Worm (Caenorhabditis elegans): ENCODE data around the gene alh-8.
A peak's percentile ranks its signal among the peaks of the same experiment; 100 is the strongest.

alh-8 gene

ce11 chrII:11747889-11748288, 19.0 kb downstream of the alh-8 start:
- no peak for TF ChIP-seq nhr-23 (tag; optimal IDR thresholded peaks at IDR 0.05)
- TF ChIP-seq lin-13 (GFP tag; optimal IDR thresholded peaks at IDR 0.05), result peak; percentile 8
- TF ChIP-seq unc-62 (GFP tag; optimal IDR thresholded peaks at IDR 0.05), result no peak
- TF ChIP-seq dmd-4 (tag; optimal IDR thresholded peaks at IDR 0.05), result no peak
- TF ChIP-seq mdl-1 (tag; optimal IDR thresholded peaks at IDR 0.05), result no peak
- TF ChIP-seq Y55F3AM.14 (GFP tag; optimal IDR thresholded peaks at IDR 0.05), result no peak
- TF ChIP-seq nhr-25 (tag; optimal IDR thresholded peaks at IDR 0.05), result no peak
- TF ChIP-seq sem-4 (tag; optimal IDR thresholded peaks at IDR 0.05), result no peak
- TF ChIP-seq unc-39 (tag; optimal IDR thresholded peaks at IDR 0.05), result no peak
- no peak for TF ChIP-seq elt-3 (tag; optimal IDR thresholded peaks at IDR 0.05)
- no peak for TF ChIP-seq ama-1 (optimal IDR thresholded peaks at IDR 0.05)
- no peak for TF ChIP-seq ztf-1 (GFP tag; conservative IDR thresholded peaks at IDR 0.05)
- no peak for TF ChIP-seq ceh-16 (tag; optimal IDR thresholded peaks at IDR 0.05)
- no peak for TF ChIP-seq R02D3.7 (tag; optimal IDR thresholded peaks at IDR 0.05)
- peak; percentile 29 to 92 for TF ChIP-seq lsy-2 (tag; optimal IDR thresholded peaks at IDR 0.05)
- TF ChIP-seq peb-1 (tag; optimal IDR thresholded peaks at IDR 0.05), result no peak
- peak; percentile 33 for TF ChIP-seq unc-55 (GFP tag; optimal IDR thresholded peaks at IDR 0.05)
- no peak for TF ChIP-seq aly-2 (tag; optimal IDR thresholded peaks at IDR 0.05)
- no peak for TF ChIP-seq nhr-21 (tag; optimal IDR thresholded peaks at IDR 0.05)
- TF ChIP-seq mab-5 (tag; optimal IDR thresholded peaks at IDR 0.05), result no peak
- no peak for TF ChIP-seq alr-1 (tag; optimal IDR thresholded peaks at IDR 0.05)
- no peak for TF ChIP-seq snpc-4 (tag; optimal IDR thresholded peaks at IDR 0.05)

DNA sequence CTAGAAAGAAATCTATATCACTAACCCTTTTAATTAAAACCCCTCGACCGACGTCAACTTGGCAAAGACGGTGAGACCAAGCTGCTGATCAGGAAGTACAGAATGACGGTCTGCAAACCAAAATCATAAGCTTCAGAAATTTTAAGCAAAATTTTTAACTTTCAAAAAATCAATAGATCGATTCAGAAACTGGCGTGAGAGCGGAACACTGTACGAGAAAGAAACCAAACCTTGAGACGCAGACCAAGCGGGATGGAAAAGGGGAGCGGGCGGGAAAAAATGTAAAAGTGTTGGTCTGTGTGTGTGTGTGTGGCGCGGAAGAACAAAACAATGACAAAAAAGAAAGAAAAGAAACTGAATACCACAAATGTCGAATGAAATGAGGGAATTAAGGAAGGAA, 19.6 kb downstream of the alh-8 start, which contains the start of the genes F44E5.17 and gpb-1:
Gene F44E5.17, minus strand, starts transcription at position 101 of the 400 bp plus-strand sequence.
Gene gpb-1, minus strand, starts transcription at position 118 of the 400 bp plus-strand sequence.
- TF ChIP-seq elt-3 (tag; optimal IDR thresholded peaks at IDR 0.05) (no peak), lsy-2 (tag; optimal IDR thresholded peaks at IDR 0.05) (no peak)

ce11 chrII:11749490-11750172, 20.8 kb downstream of the alh-8 start:
- TF ChIP-seq ztf-1 (GFP tag; conservative IDR thresholded peaks at IDR 0.05) (no peak), lin-13 (GFP tag; optimal IDR thresholded peaks at IDR 0.05) (peak; percentile 37), C34F6.9 (tag; optimal IDR thresholded peaks at IDR 0.05) (peak; percentile 68), sem-4 (tag; optimal IDR thresholded peaks at IDR 0.05) (peak; percentile 4), zag-1 (tag; optimal IDR thresholded peaks at IDR 0.05) (peak; percentile 81), blmp-1 (tag; optimal IDR thresholded peaks at IDR 0.05; ENCODE audit: insufficient read depth) (no peak), ztf-11 (tag; optimal IDR thresholded peaks at IDR 0.05) (peak; percentile 6), R02D3.7 (tag; optimal IDR thresholded peaks at IDR 0.05) (no peak), ceh-16 (tag; optimal IDR thresholded peaks at IDR 0.05) (peak; percentile 53), elt-3 (tag; optimal IDR thresholded peaks at IDR 0.05) (no peak), sma-3 (GFP tag; optimal IDR thresholded peaks at IDR 0.05) (peak; percentile 65), unc-39 (tag; optimal IDR thresholded peaks at IDR 0.05) (no peak), nhr-12 (tag; optimal IDR thresholded peaks at IDR 0.05) (no peak), gmeb-1 (tag; optimal IDR thresholded peaks at IDR 0.05) (peak; percentile 45), sma-9 (GFP tag; optimal IDR thresholded peaks at IDR 0.05) (peak; percentile 65), sma-9 (tag; optimal IDR thresholded peaks at IDR 0.05) (no peak), alr-1 (tag; optimal IDR thresholded peaks at IDR 0.05) (no peak), nhr-77 (tag; optimal IDR thresholded peaks at IDR 0.05) (peak; percentile 19), mbf-1 (tag; optimal IDR thresholded peaks at IDR 0.05) (no peak), snpc-4 (tag; optimal IDR thresholded peaks at IDR 0.05) (no peak), dmd-4 (tag; optimal IDR thresholded peaks at IDR 0.05) (no peak), nhr-237 (tag; optimal IDR thresholded peaks at IDR 0.05) (no peak), ztf-4 (tag; optimal IDR thresholded peaks at IDR 0.05) (peak; percentile 57), elt-1 (tag; optimal IDR thresholded peaks at IDR 0.05) (no peak), nhr-25 (tag; optimal IDR thresholded peaks at IDR 0.05) (peak; percentile 65), Y55F3AM.14 (GFP tag; optimal IDR thresholded peaks at IDR 0.05) (peak; percentile 44), nhr-6 (tag; optimal IDR thresholded peaks at IDR 0.05) (peak; percentile 64), ZK546.5 (tag; optimal IDR thresholded peaks at IDR 0.05) (peak; percentile 7), lsy-2 (tag; optimal IDR thresholded peaks at IDR 0.05) (peak; percentile 40 to 75), nhr-10 (tag; optimal IDR thresholded peaks at IDR 0.05) (no peak), ceh-82 (tag; optimal IDR thresholded peaks at IDR 0.05) (peak; percentile 81), lin-39 (tag; optimal IDR thresholded peaks at IDR 0.05) (peak; percentile 73), nhr-21 (tag; optimal IDR thresholded peaks at IDR 0.05) (no peak), egl-27 (tag; optimal IDR thresholded peaks at IDR 0.05) (peak; percentile 51), aly-2 (tag; optimal IDR thresholded peaks at IDR 0.05) (no peak), F13H6.1 (tag; optimal IDR thresholded peaks at IDR 0.05) (peak; percentile 96), ama-1 (optimal IDR thresholded peaks at IDR 0.05) (no peak), unc-62 (GFP tag; optimal IDR thresholded peaks at IDR 0.05) (no peak), unc-55 (GFP tag; optimal IDR thresholded peaks at IDR 0.05) (peak; percentile 80), crh-2 (tag; optimal IDR thresholded peaks at IDR 0.05) (peak; percentile 80), mdl-1 (tag; optimal IDR thresholded peaks at IDR 0.05) (peak; percentile 68 to 69), fos-1 (tag; optimal IDR thresholded peaks at IDR 0.05) (peak; percentile 48), lin-11 (tag; optimal IDR thresholded peaks at IDR 0.05) (no peak), nhr-129 (tag; optimal IDR thresholded peaks at IDR 0.05) (peak; percentile 85)

Measured in whole organism, L2 larva.